ENCODE assay signal across 1 fruit fly cellular context in the genomic region with DNA sequence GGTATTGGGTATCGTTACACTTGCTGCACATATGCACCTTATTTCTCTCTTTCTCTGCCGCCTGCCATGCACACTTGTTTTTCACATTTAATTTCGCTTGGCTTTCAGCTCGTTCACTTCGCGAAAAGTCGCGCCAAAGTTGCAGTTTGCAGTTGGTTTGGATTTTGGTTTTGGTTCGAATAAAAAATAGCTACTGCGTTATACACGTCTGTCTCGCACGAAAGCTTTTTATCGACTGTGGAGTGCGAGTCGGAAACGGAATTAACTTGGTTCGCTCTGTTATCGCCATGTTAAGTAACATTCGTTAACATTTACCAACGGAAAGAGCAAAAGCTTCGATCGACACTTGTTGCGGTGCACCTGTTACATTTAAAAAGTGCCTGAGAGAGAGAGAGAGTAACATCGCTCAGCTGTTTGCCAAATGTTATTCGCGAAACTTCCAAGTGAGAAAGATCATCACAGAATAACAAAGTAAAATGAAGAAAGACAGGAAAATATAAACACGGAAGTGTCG.
TF ChIP-seq lines count a peak whose summit lies in the region.

A gene (minus strand): TSS at position 241 of the 514 bp plus-strand sequence.

TF ChIP-seq in whole organism, embryonic, 481 proteins besides CTCF, POLR2A, EP300 and RAD21 (continued from another document):
- TF ChIP-seq Trl (optimal IDR thresholded peaks at IDR 0.05; lab: Kevin White, UChicago) (peak in 1 of 2 experiments; percentile 52), Trl (GFP tag; optimal IDR thresholded peaks at IDR 0.05; lab: Kevin White, UChicago) (no peak), CG33213 (GFP tag; optimal IDR thresholded peaks at IDR 0.05; lab: Kevin White, UChicago) (no peak), Ravus (GFP tag; IDR thresholded peaks at IDR 0.05; lab: Robert Waterston, UW) (no peak), chn (GFP tag; optimal IDR thresholded peaks at IDR 0.05; lab: Kevin White, UChicago) (no peak), tna (GFP tag; IDR thresholded peaks at IDR 0.05; lab: Robert Waterston, UW; ENCODE audit: partially characterized antibody) (no peak; the same call in 1 of the 2 replicates), tll (GFP tag; optimal IDR thresholded peaks at IDR 0.05; lab: Kevin White, UChicago) (no peak), wor (GFP tag; IDR thresholded peaks at IDR 0.05; lab: Robert Waterston, UW) (no peak), CG11093 (GFP tag; IDR thresholded peaks at IDR 0.05; lab: Robert Waterston, UW) (no peak), CG10979 (tag; optimal IDR thresholded peaks at IDR 0.05; lab: Kevin White, UChicago) (no peak), CG14441 (GFP tag; IDR thresholded peaks at IDR 0.05; lab: Robert Waterston, UW) (no peak), fru (optimal IDR thresholded peaks at IDR 0.05; lab: Kevin White, UChicago) (no peak), Hmx (GFP tag; optimal IDR thresholded peaks at IDR 0.05; lab: Kevin White, UChicago) (no peak), CG14667 (GFP tag; IDR thresholded peaks at IDR 0.05; lab: Robert Waterston, UW) (no peak), CG1603 (tag; optimal IDR thresholded peaks at IDR 0.05; lab: Kevin White, UChicago) (no peak), sisA (GFP tag; IDR thresholded peaks at IDR 0.05; lab: Robert Waterston, UW) (no peak), ranshi (GFP tag; IDR thresholded peaks at IDR 0.05; lab: Robert Waterston, UW) (no peak), bbx (GFP tag; IDR thresholded peaks at IDR 0.05; lab: Robert Waterston, UW; ENCODE audit: partially characterized antibody) (peak; percentile 44; the same call in 1 of the 2 replicates), Max (GFP tag; optimal IDR thresholded peaks at IDR 0.05; lab: Kevin White, UChicago) (no peak), nerfin-1 (tag; optimal IDR thresholded peaks at IDR 0.05; lab: Kevin White, UChicago) (no peak), CG16863 (GFP tag; optimal IDR thresholded peaks at IDR 0.05; lab: Kevin White, UChicago) (no peak), amos (GFP tag; IDR thresholded peaks at IDR 0.05; lab: Robert Waterston, UW; ENCODE audit: partially characterized antibody) (no peak; the same call in 1 of the 2 replicates), chinmo (GFP tag; IDR thresholded peaks at IDR 0.05; lab: Robert Waterston, UW; ENCODE audit: partially characterized antibody) (peak; percentile 84; the same call in 3 of the 4 replicates), CG34376 (GFP tag; optimal IDR thresholded peaks at IDR 0.05; lab: Kevin White, UChicago) (peak; percentile 11), D (optimal IDR thresholded peaks at IDR 0.05; lab: Kevin White, UChicago) (no peak), D (GFP tag; optimal IDR thresholded peaks at IDR 0.05; lab: Kevin White, UChicago) (peak; percentile 2), trh (GFP tag; optimal IDR thresholded peaks at IDR 0.05; lab: Kevin White, UChicago) (no peak), H2.0 (GFP tag; IDR thresholded peaks at IDR 0.05; lab: Robert Waterston, UW) (no peak), Hmr (GFP tag; optimal IDR thresholded peaks at IDR 0.05; lab: Kevin White, UChicago) (no peak), CG15696 (tag; optimal IDR thresholded peaks at IDR 0.05; lab: Kevin White, UChicago) (no peak), CG14014 (GFP tag; IDR thresholded peaks at IDR 0.05; lab: Robert Waterston, UW) (no peak), CG17568 (GFP tag; optimal IDR thresholded peaks at IDR 0.05; lab: Kevin White, UChicago) (no peak), Doc3 (GFP tag; IDR thresholded peaks at IDR 0.05; lab: Robert Waterston, UW; ENCODE audit: partially characterized antibody) (no peak), Dad (GFP tag; optimal IDR thresholded peaks at IDR 0.05; lab: Kevin White, UChicago) (no peak), knrl (GFP tag; IDR thresholded peaks at IDR 0.05; lab: Robert Waterston, UW; ENCODE audit: partially characterized antibody) (no peak), Rx (GFP tag; IDR thresholded peaks at IDR 0.05; lab: Robert Waterston, UW) (no peak), Taf1 (GFP tag; IDR thresholded peaks at IDR 0.05; lab: Robert Waterston, UW) (no peak), fd102C (GFP tag; optimal IDR thresholded peaks at IDR 0.05; lab: Kevin White, UChicago) (no peak), ro (GFP tag; IDR thresholded peaks at IDR 0.05; lab: Robert Waterston, UW) (no peak), eve (GFP tag; optimal IDR thresholded peaks at IDR 0.05; lab: Kevin White, UChicago) (peak in 1 of 2 experiments; percentile 82), hth (optimal IDR thresholded peaks at IDR 0.05; lab: Kevin White, UChicago) (no peak), CG6854 (GFP tag; optimal IDR thresholded peaks at IDR 0.05; lab: Kevin White, UChicago) (no peak), pzg (GFP tag; optimal IDR thresholded peaks at IDR 0.05; lab: Kevin White, UChicago) (no peak), Jarid2 (GFP tag; optimal IDR thresholded peaks at IDR 0.05; lab: Kevin White, UChicago) (peak; percentile 89), dpn (GFP tag; optimal IDR thresholded peaks at IDR 0.05; lab: Kevin White, UChicago) (no peak), CG6654 (GFP tag; optimal IDR thresholded peaks at IDR 0.05; lab: Kevin White, UChicago) (no peak), exex (tag; optimal IDR thresholded peaks at IDR 0.05; lab: Kevin White, UChicago) (no peak), CG5953 (GFP tag; IDR thresholded peaks at IDR 0.05; lab: Robert Waterston, UW) (no peak), pb (GFP tag; optimal IDR thresholded peaks at IDR 0.05; lab: Kevin White, UChicago) (no peak), hbn (GFP tag; IDR thresholded peaks at IDR 0.05; lab: Robert Waterston, UW; ENCODE audit: partially characterized antibody) (no peak), gem (tag; optimal IDR thresholded peaks at IDR 0.05; lab: Kevin White, UChicago) (no peak), CG2120 (GFP tag; optimal IDR thresholded peaks at IDR 0.05; lab: Kevin White, UChicago) (no peak), Nf-YC (tag; optimal IDR thresholded peaks at IDR 0.05; lab: Kevin White, UChicago) (no peak), scrt (GFP tag; optimal IDR thresholded peaks at IDR 0.05; lab: Kevin White, UChicago) (peak; percentile 57), CG8290 (GFP tag; optimal IDR thresholded peaks at IDR 0.05; lab: Kevin White, UChicago) (no peak), CG8290 (tag; optimal IDR thresholded peaks at IDR 0.05; lab: Kevin White, UChicago) (peak in 1 of 2 experiments; percentile 18), CG1024 (GFP tag; IDR thresholded peaks at IDR 0.05; lab: Robert Waterston, UW) (no peak), CG5245 (GFP tag; optimal IDR thresholded peaks at IDR 0.05; lab: Kevin White, UChicago) (no peak), CG32767 (GFP tag; IDR thresholded peaks at IDR 0.05; lab: Robert Waterston, UW) (no peak), odd (GFP tag; optimal IDR thresholded peaks at IDR 0.05; lab: Kevin White, UChicago) (no peak), CG33557 (GFP tag; optimal IDR thresholded peaks at IDR 0.05; lab: Kevin White, UChicago) (no peak), al (GFP tag; IDR thresholded peaks at IDR 0.05; lab: Robert Waterston, UW) (no peak), CG11560 (tag; IDR thresholded peaks at IDR 0.05; lab: Robert Waterston, UW) (no peak), CG32532 (GFP tag; IDR thresholded peaks at IDR 0.05; lab: Robert Waterston, UW) (no peak), Meics (GFP tag; optimal IDR thresholded peaks at IDR 0.05; lab: Kevin White, UChicago) (no peak), ato (GFP tag; IDR thresholded peaks at IDR 0.05; lab: Robert Waterston, UW; ENCODE audit: partially characterized antibody) (0 out of 2 replicates have a peak, but pooled peaks have one; percentile 23), CG4404 (GFP tag; IDR thresholded peaks at IDR 0.05; lab: Robert Waterston, UW) (no peak), gce (GFP tag; IDR thresholded peaks at IDR 0.05; lab: Robert Waterston, UW) (no peak), CG9727 (GFP tag; optimal IDR thresholded peaks at IDR 0.05; lab: Kevin White, UChicago) (no peak), CG4730 (GFP tag; IDR thresholded peaks at IDR 0.05; lab: Robert Waterston, UW) (no peak), Lim3 (GFP tag; IDR thresholded peaks at IDR 0.05; lab: Robert Waterston, UW) (no peak), CG12219 (GFP tag; optimal IDR thresholded peaks at IDR 0.05; lab: Kevin White, UChicago) (no peak), Side (GFP tag; optimal IDR thresholded peaks at IDR 0.05; lab: Kevin White, UChicago) (no peak), rib (GFP tag; IDR thresholded peaks at IDR 0.05; lab: Robert Waterston, UW) (no peak), CG1233 (GFP tag; optimal IDR thresholded peaks at IDR 0.05; lab: Kevin White, UChicago) (no peak), sim (GFP tag; IDR thresholded peaks at IDR 0.05; lab: Robert Waterston, UW) (no peak), CG17912 (GFP tag; optimal IDR thresholded peaks at IDR 0.05; lab: Kevin White, UChicago) (no peak), Opbp (GFP tag; IDR thresholded peaks at IDR 0.05; lab: Robert Waterston, UW; ENCODE audit: partially characterized antibody) (0 out of 3 replicates have a peak, but pooled peaks have one; percentile 12), bcd (GFP tag; optimal IDR thresholded peaks at IDR 0.05; lab: Kevin White, UChicago) (no peak), CG4707 (GFP tag; optimal IDR thresholded peaks at IDR 0.05; lab: Kevin White, UChicago) (no peak), CG15011 (GFP tag; optimal IDR thresholded peaks at IDR 0.05; lab: Kevin White, UChicago) (no peak), pum (GFP tag; optimal IDR thresholded peaks at IDR 0.05; lab: Kevin White, UChicago) (no peak), CG10431 (GFP tag; optimal IDR thresholded peaks at IDR 0.05; lab: Kevin White, UChicago) (no peak), CG18262 (tag; optimal IDR thresholded peaks at IDR 0.05; lab: Kevin White, UChicago) (no peak), CG10543 (GFP tag; optimal IDR thresholded peaks at IDR 0.05; lab: Kevin White, UChicago) (no peak), vnd (GFP tag; IDR thresholded peaks at IDR 0.05; lab: Robert Waterston, UW; ENCODE audit: partially characterized antibody) (no peak), gfzf (GFP tag; optimal IDR thresholded peaks at IDR 0.05; lab: Kevin White, UChicago) (no peak), CG17829 (tag; optimal IDR thresholded peaks at IDR 0.05; lab: Kevin White, UChicago) (no peak), nau (GFP tag; optimal IDR thresholded peaks at IDR 0.05; lab: Kevin White, UChicago) (no peak), Med (GFP tag; lab: Kevin White, UChicago) (no peak), CG6175 (GFP tag; IDR thresholded peaks at IDR 0.05; lab: Robert Waterston, UW) (no peak), dan (GFP tag; IDR thresholded peaks at IDR 0.05; lab: Robert Waterston, UW) (no peak), CG16815 (GFP tag; optimal IDR thresholded peaks at IDR 0.05; lab: Kevin White, UChicago) (no peak), croc (GFP tag; conservative IDR thresholded peaks at IDR 0.05; lab: Robert Waterston, UW) (no peak)
TF ChIP-seq in whole organism, embryonic: peak in this region for 15.
